Worm (Caenorhabditis elegans) whole organism, young adult: ENCODE data around the gene glb-16.

Experiments
- B0261.1 ChIP-seq: sonication (generic microtip); optimal IDR thresholded peaks from 2 replicates; lab custom pipeline; 2016; ENCODE audit warnings: mild to moderate bottlenecking, missing genetic modification characterization, moderate library complexity, missing compliant biosample characterization
- C06A6.2 ChIP-seq: fragments of 200-800 bp; sonication (Bioruptor generic); conservative IDR thresholded peaks from 2 replicates; pipeline ENCODE4 v1.3.6; 2022; ENCODE audit warnings: missing genetic modification characterization, missing compliant biosample characterization
- F23B12.7 ChIP-seq: sonication (generic microtip); optimal IDR thresholded peaks from 2 replicates; lab custom pipeline; 2017; ENCODE audit warnings: missing genetic modification characterization, mild to moderate bottlenecking, missing compliant biosample characterization, antibody characterized with exemption, moderate library complexity; ENCODE audit not compliant: insufficient read depth
- F49E8.2 ChIP-seq: sonication (generic microtip); optimal IDR thresholded peaks from 3 replicates; lab custom pipeline; 2017; ENCODE audit warnings: missing genetic modification characterization, mild to moderate bottlenecking, missing compliant biosample characterization, antibody characterized with exemption, moderate library complexity; ENCODE audit not compliant: insufficient read depth
- F52B5.7 ChIP-seq: sonication (generic microtip); optimal IDR thresholded peaks from 2 replicates; lab custom pipeline; 2016; ENCODE audit warnings: mild to moderate bottlenecking, missing genetic modification characterization, missing compliant biosample characterization
- F55B11.4 ChIP-seq: sonication (generic microtip); optimal IDR thresholded peaks from 2 replicates; lab custom pipeline; 2016; ENCODE audit warnings: missing compliant biosample characterization, missing genetic modification characterization, borderline replicate concordance; ENCODE audit not compliant: insufficient read depth
- T26A5.8 ChIP-seq: sonication (generic microtip); optimal IDR thresholded peaks from 2 replicates; lab custom pipeline; 2016; ENCODE audit warnings: missing genetic modification characterization, missing compliant biosample characterization
- Y53F4B.3 ChIP-seq: fragments of 200-800 bp; sonication (Bioruptor generic); IDR thresholded peaks from 2 replicates; pipeline ENCODE4 v1.3.6; 2022; ENCODE audit warnings: missing genetic modification reagents, missing genetic modification characterization, missing compliant biosample characterization
- Y53G8AR.9 ChIP-seq: fragments of 200-800 bp; sonication (Bioruptor generic); conservative IDR thresholded peaks from 2 replicates; pipeline ENCODE4 v1.3.6; 2022; ENCODE audit warnings: missing genetic modification reagents, missing genetic modification characterization, missing compliant biosample characterization
- Y56A3A.18 ChIP-seq: fragments of 200-800 bp; sonication (Bioruptor generic); IDR thresholded peaks from 2 replicates; pipeline ENCODE4 v1.3.6; 2022; ENCODE audit warnings: missing genetic modification reagents, missing genetic modification characterization, missing compliant biosample characterization
- Y79H2A.3 ChIP-seq: fragments of 200-800 bp; sonication (Bioruptor generic); conservative IDR thresholded peaks from 2 replicates; pipeline ENCODE4 v1.3.6; 2022; ENCODE audit warnings: missing genetic modification reagents, missing genetic modification characterization, missing compliant biosample characterization
- Y95B8A.8 ChIP-seq: fragments of 200-800 bp; sonication (Bioruptor generic); IDR thresholded peaks from 2 replicates; pipeline ENCODE4 v1.3.6; 2022; ENCODE audit warnings: missing genetic modification reagents, missing genetic modification characterization, missing compliant biosample characterization
- ZK185.1 ChIP-seq: sonication (generic microtip); optimal IDR thresholded peaks from 2 replicates; lab custom pipeline; 2016; ENCODE audit warnings: mild to moderate bottlenecking, missing genetic modification characterization, missing compliant biosample characterization; ENCODE audit not compliant: poor library complexity, severe bottlenecking
- aptf-2 ChIP-seq: fragments of 200-800 bp; sonication (Bioruptor generic); conservative IDR thresholded peaks from 2 replicates; pipeline ENCODE4 v1.3.6; 2022; ENCODE audit warnings: missing genetic modification reagents, missing genetic modification characterization, missing compliant biosample characterization
- atf-7 ChIP-seq: sonication (generic microtip); optimal IDR thresholded peaks from 2 replicates; lab custom pipeline; 2017; ENCODE audit warnings: mild to moderate bottlenecking, missing genetic modification characterization, missing compliant biosample characterization
- attf-3 ChIP-seq: fragments of 200-800 bp; sonication (Bioruptor generic); conservative IDR thresholded peaks from 2 replicates; pipeline ENCODE4 v1.3.6; 2022; ENCODE audit warnings: missing genetic modification reagents, missing genetic modification characterization, missing compliant biosample characterization
- attf-5 ChIP-seq: fragments of 200-800 bp; sonication (Bioruptor generic); optimal IDR thresholded peaks from 2 replicates; lab custom pipeline; 2018; ENCODE audit warnings: mild to moderate bottlenecking, missing genetic modification characterization, missing compliant biosample characterization
- bed-2 ChIP-seq: fragments of 200-800 bp; sonication (Bioruptor generic); IDR thresholded peaks from 2 replicates; pipeline ENCODE4 v1.3.6; 2022; ENCODE audit warnings: missing genetic modification reagents, missing genetic modification characterization, missing compliant biosample characterization
- cebp-2 ChIP-seq: fragments of 200-800 bp; sonication (Bioruptor generic); IDR thresholded peaks from 2 replicates; pipeline ENCODE4 v1.3.6; 2022; ENCODE audit warnings: missing genetic modification characterization, missing compliant biosample characterization
- ceh-91 ChIP-seq: fragments of 200-800 bp; sonication (Bioruptor generic); IDR thresholded peaks from 2 replicates; pipeline ENCODE4 v1.3.6; 2022; ENCODE audit warnings: missing genetic modification reagents, missing genetic modification characterization, missing compliant biosample characterization
- dpff-1 ChIP-seq: sonication (generic microtip); optimal IDR thresholded peaks from 2 replicates; lab custom pipeline; 2017; ENCODE audit warnings: mild to moderate bottlenecking, missing genetic modification characterization, missing compliant biosample characterization
- dpl-1 ChIP-seq: fragments of 150-350 bp; optimal IDR thresholded peaks from 2 replicates; lab custom pipeline; 2014; ENCODE audit warnings: missing biosample characterization, missing genetic modification reagents, missing genetic modification characterization
- ets-4 ChIP-seq: fragments of 200-800 bp; sonication (Bioruptor generic); optimal IDR thresholded peaks from 2 replicates; lab custom pipeline; 2018; ENCODE audit warnings: mild to moderate bottlenecking, missing genetic modification characterization, missing compliant biosample characterization
- fkh-3 ChIP-seq: sonication (generic microtip); optimal IDR thresholded peaks from 2 replicates; lab custom pipeline; 2016; ENCODE audit warnings: mild to moderate bottlenecking, missing genetic modification characterization, missing compliant biosample characterization
- him-1 ChIP-seq: sonication (generic microtip); optimal IDR thresholded peaks from 2 replicates; lab custom pipeline; 2016; ENCODE audit warnings: missing genotype, missing genetic modification reagents, missing genetic modification characterization, missing compliant biosample characterization
- hmg-1.2 ChIP-seq: fragments of 200-800 bp; sonication (Bioruptor generic); IDR thresholded peaks from 2 replicates; pipeline ENCODE4 v1.3.6; 2022; ENCODE audit warnings: missing genetic modification reagents, missing genetic modification characterization, missing compliant biosample characterization
- hmg-20 ChIP-seq: fragments of 200-800 bp; sonication (Bioruptor generic); IDR thresholded peaks from 2 replicates; pipeline ENCODE4 v1.3.6; 2022; ENCODE audit warnings: missing genetic modification reagents, missing genetic modification characterization, missing compliant biosample characterization
- hrde-1 ChIP-seq: sonication (generic microtip); optimal IDR thresholded peaks from 2 replicates; lab custom pipeline; 2016; ENCODE audit warnings: missing genetic modification characterization, mild to moderate bottlenecking, missing compliant biosample characterization, moderate library complexity, missing genotype, missing genetic modification reagents, borderline replicate concordance
- lin-26 ChIP-seq: fragments of 200-800 bp; sonication (Bioruptor generic); IDR thresholded peaks from 2 replicates; pipeline ENCODE4 v1.3.6; 2022; ENCODE audit warnings: missing genetic modification reagents, missing genetic modification characterization, missing compliant biosample characterization
- lin-35 ChIP-seq, 3 experiments: fragments of 150-350 bp in 2 of 3; sonication (generic microtip) in 1 of 3; optimal IDR thresholded peaks; 2 replicates each; lab custom pipeline; 2014 to 2018; ENCODE audit warnings: missing biosample characterization in 3 of 3, missing genetic modification characterization in 3 of 3, missing genetic modification reagents in 3 of 3
- lin-54 ChIP-seq: fragments of 200-800 bp; sonication (Bioruptor generic); optimal IDR thresholded peaks from 2 replicates; lab custom pipeline; 2018; ENCODE audit warnings: mild to moderate bottlenecking, missing genetic modification characterization, missing compliant biosample characterization
- madf-10 ChIP-seq: sonication (generic microtip); optimal IDR thresholded peaks from 2 replicates; lab custom pipeline; 2016; ENCODE audit warnings: mild to moderate bottlenecking, missing genetic modification characterization, missing compliant biosample characterization
- mel-28 ChIP-seq: sonication (generic microtip); optimal IDR thresholded peaks from 2 replicates; lab custom pipeline; 2016; ENCODE audit warnings: borderline replicate concordance, mild to moderate bottlenecking, missing genetic modification characterization, missing compliant biosample characterization
- nhr-80 ChIP-seq: sonication (generic microtip); optimal IDR thresholded peaks from 2 replicates; lab custom pipeline; 2016; ENCODE audit warnings: missing genetic modification characterization, missing compliant biosample characterization
- nhr-90 ChIP-seq: sonication (generic microtip); optimal IDR thresholded peaks from 2 replicates; lab custom pipeline; 2016; ENCODE audit warnings: missing genotype, mild to moderate bottlenecking, missing genetic modification characterization, missing compliant biosample characterization
- sea-2 ChIP-seq: fragments of 200-800 bp; sonication (Bioruptor generic); IDR thresholded peaks from 2 replicates; pipeline ENCODE4 v1.3.6; 2022; ENCODE audit warnings: missing genetic modification characterization, missing compliant biosample characterization
- snpc-4 ChIP-seq, 5 experiments: fragments of 150-350 bp in 1 of 5; sonication (generic microtip) in 4 of 5; optimal IDR thresholded peaks; 2 replicates each; lab custom pipeline; 2014 to 2018; ENCODE audit warnings: missing genetic modification characterization in 5 of 5, missing biosample characterization in 3 of 5, antibody characterized with exemption in 2 of 5, mild to moderate bottlenecking in 2 of 5, missing compliant biosample characterization in 2 of 5, missing genotype in 2 of 5, moderate library complexity in 2 of 5, missing genetic modification reagents in 1 of 5
- somi-1 ChIP-seq: fragments of 200-800 bp; sonication (Bioruptor generic); optimal IDR thresholded peaks from 2 replicates; lab custom pipeline; 2018; ENCODE audit warnings: mild to moderate bottlenecking, missing genetic modification characterization, missing compliant biosample characterization
- sptf-2 ChIP-seq: fragments of 200-800 bp; sonication (Bioruptor generic); optimal IDR thresholded peaks from 2 replicates; lab custom pipeline; 2018; ENCODE audit warnings: mild to moderate bottlenecking, missing genetic modification characterization, missing compliant biosample characterization
- unc-130 ChIP-seq: sonication (generic microtip); optimal IDR thresholded peaks from 2 replicates; lab custom pipeline; 2016; ENCODE audit warnings: missing genetic modification reagents, missing genetic modification characterization, missing compliant biosample characterization
- zfh-2 ChIP-seq: fragments of 200-800 bp; sonication (Bioruptor generic); conservative IDR thresholded peaks from 2 replicates; pipeline ENCODE4 v1.3.6; 2022; ENCODE audit warnings: missing genetic modification reagents, missing genetic modification characterization, missing compliant biosample characterization
- zim-3 ChIP-seq: sonication (generic microtip); optimal IDR thresholded peaks from 2 replicates; lab custom pipeline; 2017; ENCODE audit warnings: mild to moderate bottlenecking, missing genetic modification characterization, moderate library complexity, missing compliant biosample characterization
- ztf-18 ChIP-seq: sonication (generic microtip); optimal IDR thresholded peaks from 2 replicates; lab custom pipeline; 2016; ENCODE audit warnings: missing genotype, mild to moderate bottlenecking, missing genetic modification characterization, missing compliant biosample characterization
- ztf-25 ChIP-seq: fragments of 200-800 bp; sonication (Bioruptor generic); IDR thresholded peaks from 2 replicates; pipeline ENCODE4 v1.3.6; 2022; ENCODE audit warnings: missing genetic modification reagents, missing genetic modification characterization, missing compliant biosample characterization
- ztf-26 ChIP-seq: sonication (generic microtip); optimal IDR thresholded peaks from 2 replicates; lab custom pipeline; 2017; ENCODE audit warnings: missing genetic modification characterization, missing compliant biosample characterization

Gene glb-16

DNA sequence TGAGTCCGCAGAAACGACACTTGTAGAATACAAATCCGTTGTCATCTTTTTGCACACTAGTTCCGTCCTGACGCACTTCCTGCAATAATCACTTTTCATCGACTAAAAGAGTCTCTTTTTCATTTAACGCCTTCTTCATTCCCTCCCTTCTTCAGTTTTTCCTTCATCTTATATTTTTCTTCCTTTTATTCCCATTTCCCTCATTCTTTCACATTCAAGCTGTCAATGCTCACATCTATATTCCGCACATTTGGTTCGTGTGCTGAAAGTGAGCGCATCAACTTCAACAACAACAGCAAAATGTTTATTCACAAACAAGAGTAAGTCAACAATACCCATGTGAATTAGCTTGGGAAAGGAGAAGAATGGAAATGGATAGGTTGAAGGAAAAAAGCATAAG lies 32.1 kb upstream of the glb-16 start, which contains the start of gene pcyt-1:
Gene pcyt-1 (plus strand): TSS at position 301 of the 400 bp plus-strand sequence.
- TF ChIP-seq bed-2 (no peak), attf-5 (GFP tag; lab: Kevin White, UChicago) (no peak), zim-3 (tag; lab: Kevin White, UChicago) (no peak), cebp-2 (no peak), mel-28 (tag; lab: Kevin White, UChicago) (no peak), somi-1 (no peak)

DNA sequence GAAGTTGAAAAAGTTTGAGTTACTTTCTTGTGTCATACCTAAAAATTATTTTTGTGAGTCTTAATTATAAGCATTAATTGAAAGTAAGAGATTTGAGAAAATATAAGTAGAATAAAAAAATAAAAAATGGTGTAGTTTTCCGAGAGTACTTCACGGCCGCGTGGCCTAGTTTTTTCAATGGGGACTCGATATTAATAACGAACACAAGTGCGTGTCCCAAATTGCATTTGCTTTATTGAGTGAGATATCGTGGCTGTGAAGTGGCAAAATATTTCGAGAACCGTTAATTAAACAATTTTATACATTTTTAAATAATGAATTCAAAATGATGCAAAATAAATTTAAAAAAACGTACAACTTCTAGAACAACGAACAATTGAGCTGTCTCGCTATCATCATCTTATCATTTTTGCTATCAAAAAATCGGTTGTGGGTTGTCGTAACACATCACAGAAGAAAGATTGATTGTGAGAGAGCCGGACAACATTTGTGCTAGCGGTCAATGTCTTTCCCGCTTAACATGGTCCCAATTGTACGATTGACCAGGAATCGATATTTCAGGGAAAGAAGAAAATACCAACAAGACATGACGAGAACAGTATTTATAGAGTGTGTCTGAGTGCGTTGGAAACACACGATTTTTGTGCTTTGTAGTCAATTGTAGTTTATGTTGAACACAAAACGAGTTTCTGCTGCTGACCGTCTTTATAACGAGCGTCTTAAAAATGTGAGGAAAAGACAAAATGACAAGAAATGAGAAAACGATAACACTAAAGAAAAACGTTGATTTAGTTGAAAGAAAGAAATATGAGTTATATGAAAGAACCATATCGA lies 30.0 kb upstream of the glb-16 start, which contains the start of gene apy-1:
Gene apy-1 (minus strand): TSS at position 38 of the 834 bp plus-strand sequence.
- no peak for TF ChIP-seq fkh-3 (tag; lab: Kevin White, UChicago)
- no peak for TF ChIP-seq zfh-2 (GFP tag; lab: Robert Waterston, UW)
- TF ChIP-seq atf-7 (tag; lab: Kevin White, UChicago): no peak
- no peak for TF ChIP-seq sptf-2 (GFP tag; lab: Kevin White, UChicago)
- TF ChIP-seq mel-28 (tag; lab: Kevin White, UChicago): no peak
- no peak for TF ChIP-seq him-1
- no peak for TF ChIP-seq Y53F4B.3 (GFP tag; lab: Robert Waterston, UW)
- no peak for TF ChIP-seq hmg-20 (GFP tag; lab: Robert Waterston, UW)
- peak; percentile 30 for TF ChIP-seq ZK185.1
- no peak for TF ChIP-seq F55B11.4 (tag; lab: Kevin White, UChicago)
- no peak for TF ChIP-seq sea-2 (GFP tag; lab: Robert Waterston, UW)
- peak; percentile 59 for TF ChIP-seq nhr-80
- no peak for TF ChIP-seq lin-26
- no peak for TF ChIP-seq ztf-18 (tag; lab: Kevin White, UChicago)
- no peak for TF ChIP-seq Y56A3A.18
- no peak for TF ChIP-seq F49E8.2 (tag; lab: Kevin White, UChicago)
- peak; percentile 10 for TF ChIP-seq F23B12.7 (tag; lab: Kevin White, UChicago)
- TF ChIP-seq T26A5.8 (tag; lab: Kevin White, UChicago): no peak
- TF ChIP-seq snpc-4 (GFP tag; optimal IDR thresholded peaks at IDR 0.05; lab: Kevin White, UChicago): no peak
- TF ChIP-seq snpc-4 (tag; optimal IDR thresholded peaks at IDR 0.05; lab: Kevin White, UChicago): no peak
- no peak for TF ChIP-seq C06A6.2
- TF ChIP-seq Y95B8A.8 (GFP tag; lab: Robert Waterston, UW): no peak
- TF ChIP-seq lin-54 (GFP tag; lab: Kevin White, UChicago): no peak
- no peak for TF ChIP-seq ceh-91 (GFP tag; lab: Robert Waterston, UW)
- TF ChIP-seq aptf-2 (GFP tag; lab: Robert Waterston, UW): no peak
- TF ChIP-seq ets-4 (GFP tag; lab: Kevin White, UChicago): no peak
- TF ChIP-seq nhr-90 (tag; lab: Kevin White, UChicago): no peak
- TF ChIP-seq unc-130 (GFP tag; lab: Kevin White, UChicago): peak; percentile 14
- TF ChIP-seq dpl-1 (GFP tag; lab: Kevin White, UChicago): no peak
- TF ChIP-seq hmg-1.2 (GFP tag; lab: Robert Waterston, UW): no peak
- TF ChIP-seq ztf-25 (GFP tag; lab: Robert Waterston, UW): no peak
- TF ChIP-seq lin-35 (GFP tag; optimal IDR thresholded peaks at IDR 0.05; lab: Kevin White, UChicago): no peak
- TF ChIP-seq ztf-26 (tag; lab: Kevin White, UChicago): peak; percentile 14
- no peak for TF ChIP-seq Y79H2A.3 (GFP tag; lab: Robert Waterston, UW)
- no peak for TF ChIP-seq attf-3 (GFP tag; lab: Robert Waterston, UW)
- TF ChIP-seq B0261.1: no peak
- TF ChIP-seq madf-10 (tag; lab: Kevin White, UChicago): no peak
- no peak for TF ChIP-seq dpff-1 (tag; lab: Kevin White, UChicago)
- TF ChIP-seq hrde-1 (tag; lab: Kevin White, UChicago): no peak
- no peak for TF ChIP-seq F52B5.7 (tag; lab: Kevin White, UChicago)
- no peak for TF ChIP-seq Y53G8AR.9 (GFP tag; lab: Robert Waterston, UW)
